Worm (Caenorhabditis elegans) whole organism, young adult: Measurements from ENCODE around the gene fbxa-54.

ENCODE experiments used
- B0261.1 ChIP-seq: sonication (generic microtip); optimal IDR thresholded peaks from 2 replicates; lab custom pipeline; 2016; ENCODE audit warnings: mild to moderate bottlenecking, missing genetic modification characterization, moderate library complexity, missing compliant biosample characterization
- F55B11.4 ChIP-seq: sonication (generic microtip); optimal IDR thresholded peaks from 2 replicates; lab custom pipeline; 2016; ENCODE audit warnings: missing compliant biosample characterization, missing genetic modification characterization, borderline replicate concordance; ENCODE audit not compliant: insufficient read depth
- F57C9.4 ChIP-seq: sonication (generic microtip); optimal IDR thresholded peaks from 2 replicates; lab custom pipeline; 2017; ENCODE audit warnings: mild to moderate bottlenecking, missing genetic modification characterization, missing compliant biosample characterization
- K11D2.4 ChIP-seq: fragments of 200-800 bp; sonication (Bioruptor generic); IDR thresholded peaks from 2 replicates; pipeline ENCODE4 v1.3.6; 2022; ENCODE audit warnings: missing genetic modification reagents, missing genetic modification characterization, missing compliant biosample characterization
- T26A5.8 ChIP-seq: sonication (generic microtip); optimal IDR thresholded peaks from 2 replicates; lab custom pipeline; 2016; ENCODE audit warnings: missing genetic modification characterization, missing compliant biosample characterization
- Y53G8AR.9 ChIP-seq: fragments of 200-800 bp; sonication (Bioruptor generic); conservative IDR thresholded peaks from 2 replicates; pipeline ENCODE4 v1.3.6; 2022; ENCODE audit warnings: missing genetic modification reagents, missing genetic modification characterization, missing compliant biosample characterization
- Y79H2A.3 ChIP-seq: fragments of 200-800 bp; sonication (Bioruptor generic); conservative IDR thresholded peaks from 2 replicates; pipeline ENCODE4 v1.3.6; 2022; ENCODE audit warnings: missing genetic modification reagents, missing genetic modification characterization, missing compliant biosample characterization
- akir-1 ChIP-seq: fragments of 200-800 bp; sonication (Bioruptor generic); optimal IDR thresholded peaks from 2 replicates; lab custom pipeline; 2018; ENCODE audit warnings: mild to moderate bottlenecking, missing genetic modification characterization, moderate library complexity, missing compliant biosample characterization
- aptf-2 ChIP-seq: fragments of 200-800 bp; sonication (Bioruptor generic); conservative IDR thresholded peaks from 2 replicates; pipeline ENCODE4 v1.3.6; 2022; ENCODE audit warnings: missing genetic modification reagents, missing genetic modification characterization, missing compliant biosample characterization
- aptf-3 ChIP-seq: fragments of 200-800 bp; sonication (Bioruptor generic); IDR thresholded peaks from 2 replicates; pipeline ENCODE4 v1.3.6; 2022; ENCODE audit warnings: missing genetic modification characterization, missing compliant biosample characterization
- atf-7 ChIP-seq: sonication (generic microtip); optimal IDR thresholded peaks from 2 replicates; lab custom pipeline; 2017; ENCODE audit warnings: mild to moderate bottlenecking, missing genetic modification characterization, missing compliant biosample characterization
- ccch-3 ChIP-seq: fragments of 200-800 bp; sonication (Bioruptor generic); optimal IDR thresholded peaks from 2 replicates; lab custom pipeline; 2018; ENCODE audit warnings: mild to moderate bottlenecking, missing genetic modification characterization, missing compliant biosample characterization
- cebp-1 ChIP-seq, 2 experiments: fragments of 200-800 bp in 1 of 2; sonication (Bioruptor generic) in 1 of 2; sonication (generic microtip) in 1 of 2; IDR thresholded peaks in 1 of 2; optimal IDR thresholded peaks in 1 of 2; 2 replicates each; pipeline versions ENCODE4 v1.3.6 to Lab custom; 2017 to 2022; ENCODE audit warnings: missing compliant biosample characterization in 2 of 2, missing genetic modification characterization in 2 of 2, mild to moderate bottlenecking in 1 of 2, missing genetic modification reagents in 1 of 2, moderate library complexity in 1 of 2
- ceh-79 ChIP-seq: sonication (generic microtip); optimal IDR thresholded peaks from 2 replicates; lab custom pipeline; 2017; ENCODE audit warnings: mild to moderate bottlenecking, missing genetic modification characterization, missing compliant biosample characterization
- chd-7 ChIP-seq: sonication (generic microtip); optimal IDR thresholded peaks from 2 replicates; lab custom pipeline; 2016; ENCODE audit warnings: mild to moderate bottlenecking, missing genetic modification characterization, moderate library complexity, missing compliant biosample characterization
- dpff-1 ChIP-seq: sonication (generic microtip); optimal IDR thresholded peaks from 2 replicates; lab custom pipeline; 2017; ENCODE audit warnings: mild to moderate bottlenecking, missing genetic modification characterization, missing compliant biosample characterization
- egl-44 ChIP-seq: fragments of 200-800 bp; sonication (Bioruptor generic); IDR thresholded peaks from 2 replicates; pipeline ENCODE4 v1.3.6; 2022; ENCODE audit warnings: missing genetic modification reagents, missing genetic modification characterization, missing compliant biosample characterization
- ets-4 ChIP-seq: fragments of 200-800 bp; sonication (Bioruptor generic); optimal IDR thresholded peaks from 2 replicates; lab custom pipeline; 2018; ENCODE audit warnings: mild to moderate bottlenecking, missing genetic modification characterization, missing compliant biosample characterization
- fkh-3 ChIP-seq: sonication (generic microtip); optimal IDR thresholded peaks from 2 replicates; lab custom pipeline; 2016; ENCODE audit warnings: mild to moderate bottlenecking, missing genetic modification characterization, missing compliant biosample characterization
- gei-17 ChIP-seq: fragments of 200-800 bp; sonication (Bioruptor generic); optimal IDR thresholded peaks from 2 replicates; lab custom pipeline; 2018; ENCODE audit warnings: mild to moderate bottlenecking, missing genetic modification characterization, missing compliant biosample characterization
- hlh-26 ChIP-seq: fragments of 200-800 bp; sonication (Bioruptor generic); conservative IDR thresholded peaks from 2 replicates; pipeline ENCODE4 v1.3.6; 2022; ENCODE audit warnings: missing genetic modification reagents, missing genetic modification characterization, missing compliant biosample characterization
- hmg-1.2 ChIP-seq: fragments of 200-800 bp; sonication (Bioruptor generic); IDR thresholded peaks from 2 replicates; pipeline ENCODE4 v1.3.6; 2022; ENCODE audit warnings: missing genetic modification reagents, missing genetic modification characterization, missing compliant biosample characterization
- lag-1 ChIP-seq: fragments of 200-800 bp; sonication (Bioruptor generic); IDR thresholded peaks from 2 replicates; pipeline ENCODE4 v1.3.6; 2022; ENCODE audit warnings: missing genetic modification reagents, missing genetic modification characterization, missing compliant biosample characterization
- let-607 ChIP-seq, 2 experiments: fragments of 200-800 bp in 1 of 2; sonication (Bioruptor generic) in 1 of 2; sonication (generic microtip) in 1 of 2; optimal IDR thresholded peaks; 2 replicates each; lab custom pipeline; 2016 to 2018; ENCODE audit warnings: mild to moderate bottlenecking in 2 of 2, missing compliant biosample characterization in 2 of 2, missing genetic modification characterization in 2 of 2, moderate library complexity in 2 of 2, missing genotype in 1 of 2
- lin-54 ChIP-seq: fragments of 200-800 bp; sonication (Bioruptor generic); optimal IDR thresholded peaks from 2 replicates; lab custom pipeline; 2018; ENCODE audit warnings: mild to moderate bottlenecking, missing genetic modification characterization, missing compliant biosample characterization
- lir-1 ChIP-seq: fragments of 200-800 bp; sonication (Bioruptor generic); conservative IDR thresholded peaks from 2 replicates; pipeline ENCODE4 v1.3.6; 2022; ENCODE audit warnings: missing genetic modification reagents, missing genetic modification characterization, missing compliant biosample characterization
- lsl-1 ChIP-seq: fragments of 200-800 bp; sonication (Bioruptor generic); optimal IDR thresholded peaks from 2 replicates; lab custom pipeline; 2018; ENCODE audit warnings: mild to moderate bottlenecking, missing genetic modification characterization, moderate library complexity, missing compliant biosample characterization
- lsy-27 ChIP-seq: sonication (generic microtip); optimal IDR thresholded peaks from 2 replicates; lab custom pipeline; 2017; ENCODE audit warnings: missing genetic modification characterization, mild to moderate bottlenecking, missing compliant biosample characterization, antibody characterized with exemption, missing genotype, borderline replicate concordance; ENCODE audit not compliant: insufficient read depth
- madf-3 ChIP-seq: fragments of 200-800 bp; sonication (Bioruptor generic); IDR thresholded peaks from 2 replicates; pipeline ENCODE4 v1.3.6; 2022; ENCODE audit warnings: missing genetic modification reagents, missing genetic modification characterization, missing compliant biosample characterization
- nfyb-1 ChIP-seq: fragments of 200-800 bp; sonication (Bioruptor generic); IDR thresholded peaks from 2 replicates; pipeline ENCODE4 v1.3.6; 2022; ENCODE audit warnings: missing genetic modification reagents, missing genetic modification characterization, missing compliant biosample characterization
- nhr-80 ChIP-seq: sonication (generic microtip); optimal IDR thresholded peaks from 2 replicates; lab custom pipeline; 2016; ENCODE audit warnings: missing genetic modification characterization, missing compliant biosample characterization
- pbrm-1 ChIP-seq: fragments of 200-800 bp; sonication (Bioruptor generic); IDR thresholded peaks from 2 replicates; pipeline ENCODE4 v1.3.6; 2022; ENCODE audit warnings: missing genetic modification reagents, missing genetic modification characterization, missing compliant biosample characterization
- pha-4 ChIP-seq: fragments of 150-350 bp; sonication (generic microtip); optimal IDR thresholded peaks from 2 replicates; lab custom pipeline; 2014; ENCODE audit warnings: missing biosample characterization, missing genetic modification reagents, missing genetic modification characterization
- rpc-1 ChIP-seq, 2 experiments: fragments of 150-350 bp in 1 of 2; sonication (generic microtip) in 1 of 2; optimal IDR thresholded peaks; 2 replicates each; lab custom pipeline; 2014 to 2018; ENCODE audit warnings: missing biosample characterization in 1 of 2, missing genetic modification characterization in 1 of 2, missing genetic modification reagents in 1 of 2, missing genotype in 1 of 2
- snpc-1.1 ChIP-seq: sonication (generic microtip); optimal IDR thresholded peaks from 2 replicates; lab custom pipeline; 2017; ENCODE audit warnings: missing genetic modification characterization, mild to moderate bottlenecking, missing compliant biosample characterization, antibody characterized with exemption, moderate library complexity, missing genotype, missing genetic modification reagents; ENCODE audit not compliant: insufficient read depth
- somi-1 ChIP-seq: fragments of 200-800 bp; sonication (Bioruptor generic); optimal IDR thresholded peaks from 2 replicates; lab custom pipeline; 2018; ENCODE audit warnings: mild to moderate bottlenecking, missing genetic modification characterization, missing compliant biosample characterization
- sptf-2 ChIP-seq: fragments of 200-800 bp; sonication (Bioruptor generic); optimal IDR thresholded peaks from 2 replicates; lab custom pipeline; 2018; ENCODE audit warnings: mild to moderate bottlenecking, missing genetic modification characterization, missing compliant biosample characterization
- tlf-1 ChIP-seq: fragments of 200-800 bp; sonication (Bioruptor generic); optimal IDR thresholded peaks from 2 replicates; lab custom pipeline; 2018; ENCODE audit warnings: mild to moderate bottlenecking, missing genetic modification characterization, missing compliant biosample characterization
- xnd-1 ChIP-seq: sonication (generic microtip); optimal IDR thresholded peaks from 2 replicates; lab custom pipeline; 2016; ENCODE audit warnings: missing genotype, missing genetic modification reagents, missing genetic modification characterization, missing compliant biosample characterization
- zfh-2 ChIP-seq: fragments of 200-800 bp; sonication (Bioruptor generic); conservative IDR thresholded peaks from 2 replicates; pipeline ENCODE4 v1.3.6; 2022; ENCODE audit warnings: missing genetic modification reagents, missing genetic modification characterization, missing compliant biosample characterization
- ztf-18 ChIP-seq: sonication (generic microtip); optimal IDR thresholded peaks from 2 replicates; lab custom pipeline; 2016; ENCODE audit warnings: missing genotype, mild to moderate bottlenecking, missing genetic modification characterization, missing compliant biosample characterization

The fbxa-54 gene

DNA sequence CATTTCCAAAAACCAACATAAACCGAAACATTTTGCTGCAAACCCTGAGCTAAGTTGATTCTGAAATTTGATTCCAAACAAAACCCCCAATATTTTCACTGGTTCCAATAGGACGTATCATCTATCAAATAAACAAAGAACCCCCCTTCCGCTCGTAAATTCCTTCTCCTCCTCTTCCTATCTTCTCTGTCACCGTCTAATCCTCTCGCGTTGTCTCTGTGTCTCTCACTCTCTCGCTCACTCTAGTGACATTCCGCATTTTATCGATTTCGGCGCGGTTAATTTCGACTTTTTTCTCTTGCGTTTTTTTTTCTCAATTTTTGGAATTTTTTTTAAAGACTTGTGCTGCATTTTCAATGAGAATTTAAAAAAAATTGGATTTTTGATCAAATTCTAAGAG, 25.8 kb downstream of the fbxa-54 start:
- TF ChIP-seq hmg-1.2 (peak; percentile 80), snpc-1.1 (tag; lab: Kevin White, UChicago) (no peak), nfyb-1 (GFP tag; lab: Robert Waterston, UW) (0 out of 2 replicates have a peak, but pooled peaks have one; percentile 7), rpc-1 (optimal IDR thresholded peaks at IDR 0.05; lab: Kevin White, UChicago) (no peak), rpc-1 (tag; optimal IDR thresholded peaks at IDR 0.05; lab: Kevin White, UChicago) (no peak)

DNA sequence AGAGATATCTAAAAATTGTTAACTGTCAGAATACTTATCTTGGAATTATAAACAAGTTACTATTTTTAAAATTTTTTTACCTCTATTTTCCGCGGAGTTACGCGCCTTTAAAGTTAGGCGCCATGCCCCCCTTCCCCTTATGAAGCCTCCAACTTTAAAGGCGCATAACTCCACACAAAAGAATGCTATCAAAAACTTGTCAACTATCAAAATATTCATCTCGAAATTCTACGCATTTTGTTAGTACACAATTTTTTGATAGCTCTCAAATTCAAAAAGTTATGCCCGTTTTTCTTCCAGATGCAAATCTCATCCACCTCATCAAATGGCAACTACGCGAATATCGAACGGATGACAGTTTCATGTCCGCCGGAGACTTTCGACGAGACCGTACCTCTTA, 26.8 kb downstream of the fbxa-54 start, which contains the start of gene tbc-10:
TSS of gene tbc-10 (plus strand) at position 301 of the 400 bp plus-strand sequence.
- TF ChIP-seq xnd-1 (no peak), ccch-3 (GFP tag; lab: Kevin White, UChicago) (no peak)

DNA sequence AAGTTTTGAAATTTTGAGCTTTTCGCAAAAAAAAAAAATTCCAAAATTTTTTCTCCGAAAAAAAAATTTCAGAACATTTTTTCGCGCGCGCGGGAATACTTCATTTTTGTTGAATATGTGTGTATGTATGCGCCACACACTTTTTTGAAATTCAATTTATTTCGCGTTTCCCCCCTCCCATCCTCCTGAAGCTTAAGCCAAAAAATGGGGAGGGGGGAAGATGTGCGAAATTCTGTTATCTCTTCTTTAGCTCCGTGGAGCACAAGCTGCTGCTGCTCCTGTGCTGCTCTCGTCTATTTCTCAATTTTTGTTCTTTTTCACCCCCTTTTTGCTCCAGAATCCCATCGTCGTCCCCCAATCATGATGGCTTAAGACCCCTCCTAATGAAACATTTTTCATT, 33.4 kb downstream of the fbxa-54 start:
- TF ChIP-seq fkh-3 (tag; lab: Kevin White, UChicago), result no peak
- no peak for TF ChIP-seq gei-17
- TF ChIP-seq sptf-2 (GFP tag; lab: Kevin White, UChicago), result no peak
- TF ChIP-seq madf-3, result 0 out of 2 replicates have a peak, but pooled peaks have one; percentile 28
- TF ChIP-seq zfh-2 (GFP tag; lab: Robert Waterston, UW), result 0 out of 2 replicates have a peak, but pooled peaks have one; percentile 30
- TF ChIP-seq cebp-1 (GFP tag; IDR thresholded peaks at IDR 0.05; lab: Robert Waterston, UW), result no peak
- no peak for TF ChIP-seq cebp-1 (tag; optimal IDR thresholded peaks at IDR 0.05; lab: Kevin White, UChicago)
- TF ChIP-seq ccch-3 (GFP tag; lab: Kevin White, UChicago), result no peak
- TF ChIP-seq F55B11.4 (tag; lab: Kevin White, UChicago), result no peak
- no peak for TF ChIP-seq pbrm-1 (GFP tag; lab: Robert Waterston, UW)
- TF ChIP-seq lin-54 (GFP tag; lab: Kevin White, UChicago), result no peak
- no peak for TF ChIP-seq pha-4
- TF ChIP-seq Y53G8AR.9 (GFP tag; lab: Robert Waterston, UW), result no peak
- TF ChIP-seq F57C9.4 (tag; lab: Kevin White, UChicago), result no peak
- TF ChIP-seq, all 124 proteins: peak for 2

DNA sequence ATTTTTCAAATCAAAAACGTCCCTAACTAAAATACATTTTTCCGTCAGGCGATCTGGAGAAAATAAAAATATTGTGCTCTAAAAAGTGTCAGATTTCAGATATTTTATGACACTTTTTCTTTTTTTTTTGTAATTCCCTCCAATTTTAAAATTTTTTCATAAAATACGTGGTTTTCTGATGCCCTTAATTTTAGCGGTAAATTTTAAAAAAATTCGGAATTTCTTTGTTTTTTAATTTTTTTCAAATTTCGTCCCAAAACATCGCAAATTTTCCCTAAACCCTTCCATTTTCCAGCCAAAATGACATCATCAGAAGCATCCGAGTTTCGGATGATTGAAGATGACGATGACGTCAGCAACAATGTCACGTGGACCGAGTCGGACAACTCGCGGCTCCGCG, 35.4 kb downstream of the fbxa-54 start, which contains the start of gene trp-2:
TSS of gene trp-2 (plus strand) at position 301 of the 400 bp plus-strand sequence.
- TF ChIP-seq tlf-1, result no peak
- TF ChIP-seq akir-1 (GFP tag; lab: Kevin White, UChicago), result no peak
- TF ChIP-seq somi-1, result no peak
- no peak for TF ChIP-seq lag-1 (GFP tag; lab: Robert Waterston, UW)
- no peak for TF ChIP-seq ztf-18 (tag; lab: Kevin White, UChicago)
- TF ChIP-seq aptf-2 (GFP tag; lab: Robert Waterston, UW), result no peak
- TF ChIP-seq aptf-3 (GFP tag; lab: Robert Waterston, UW), result no peak
- TF ChIP-seq egl-44 (GFP tag; lab: Robert Waterston, UW), result no peak
- TF ChIP-seq atf-7 (tag; lab: Kevin White, UChicago), result no peak
- no peak for TF ChIP-seq hlh-26
- no peak for TF ChIP-seq chd-7 (tag; lab: Kevin White, UChicago)
- TF ChIP-seq nhr-80 (tag; lab: Kevin White, UChicago), result no peak

DNA sequence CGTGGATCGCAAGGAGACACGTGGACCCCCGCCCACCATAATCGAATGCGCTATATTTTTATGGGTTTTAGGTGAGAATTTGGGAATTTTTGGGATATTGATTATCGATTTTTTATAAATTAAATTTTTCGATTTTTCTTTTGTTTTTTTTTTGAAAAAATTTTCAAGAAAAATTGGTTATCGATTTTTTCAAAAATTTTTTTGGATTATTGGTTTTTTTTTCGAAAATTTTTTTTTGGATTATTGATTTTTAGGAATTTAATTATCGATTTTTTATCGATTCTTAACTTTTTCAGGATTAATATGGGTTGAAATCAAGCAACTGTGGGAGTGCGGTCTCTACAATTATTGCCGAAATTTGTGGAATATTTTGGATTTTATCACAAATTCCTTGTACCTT, 40.4 kb downstream of the fbxa-54 start:
- no peak for TF ChIP-seq let-607 (tag; optimal IDR thresholded peaks at IDR 0.05; lab: Kevin White, UChicago)
- no peak for TF ChIP-seq K11D2.4 (GFP tag; lab: Robert Waterston, UW)
- no peak for TF ChIP-seq ets-4 (GFP tag; lab: Kevin White, UChicago)
- TF ChIP-seq Y79H2A.3 (GFP tag; lab: Robert Waterston, UW), result no peak
- TF ChIP-seq B0261.1 (tag; lab: Kevin White, UChicago), result no peak
- no peak for TF ChIP-seq ceh-79 (tag; lab: Kevin White, UChicago)
- no peak for TF ChIP-seq lsy-27 (tag; lab: Kevin White, UChicago)
- TF ChIP-seq lir-1, result no peak
- TF ChIP-seq lsl-1 (GFP tag; lab: Kevin White, UChicago), result no peak
- no peak for TF ChIP-seq snpc-1.1 (tag; lab: Kevin White, UChicago)
- TF ChIP-seq pha-4, result no peak
- TF ChIP-seq dpff-1 (tag; lab: Kevin White, UChicago), result no peak
- TF ChIP-seq madf-3, result no peak
- TF ChIP-seq T26A5.8 (tag; lab: Kevin White, UChicago), result no peak
